Fruit fly (Drosophila melanogaster): ENCODE data around the gene RpL13.
A peak's percentile ranks its signal among the peaks of the same experiment; 100 is the strongest.

- TF ChIP-seq OdsH (GFP tag; optimal IDR thresholded peaks at IDR 0.05), result peak; percentile 52
- peak; percentile 78 for TF ChIP-seq Hr83 (GFP tag; optimal IDR thresholded peaks at IDR 0.05; ENCODE audit: poor library complexity, severe bottlenecking)
- TF ChIP-seq lola (GFP tag; optimal IDR thresholded peaks at IDR 0.05), result no peak
- peak; percentile 58 for TF ChIP-seq br (GFP tag; optimal IDR thresholded peaks at IDR 0.05)
- TF ChIP-seq GATAd (GFP tag; optimal IDR thresholded peaks at IDR 0.05), result no peak
- no peak for TF ChIP-seq usp (GFP tag; optimal IDR thresholded peaks at IDR 0.05)
- peak; percentile 60 for TF ChIP-seq h (GFP tag; optimal IDR thresholded peaks at IDR 0.05)
- TF ChIP-seq pan (optimal IDR thresholded peaks at IDR 0.05), result no peak
- TF ChIP-seq Dfd (GFP tag; optimal IDR thresholded peaks at IDR 0.05), result no peak
- peak; percentile 40 for TF ChIP-seq CG9705 (GFP tag; optimal IDR thresholded peaks at IDR 0.05)
- TF ChIP-seq rgr (GFP tag; optimal IDR thresholded peaks at IDR 0.05), result peak; percentile 78
Observed at dm6 chr2L:9938631-9939256, 28.4 kb upstream of the RpL13 start, which contains the start of the genes Datp and CG4619.
